Worm (Caenorhabditis elegans) whole organism, L4 larva: ENCODE measurements around the gene srd-25.

Source experiments
- F10B5.3 ChIP-seq: sonication (generic microtip); optimal IDR thresholded peaks from 2 replicates; lab custom pipeline; 2016; ENCODE audit warnings: mild to moderate bottlenecking, missing genetic modification characterization, missing compliant biosample characterization
- F37D6.2 ChIP-seq: sonication (generic microtip); optimal IDR thresholded peaks from 2 replicates; lab custom pipeline; 2016; ENCODE audit warnings: mild to moderate bottlenecking, missing genetic modification characterization, missing compliant biosample characterization
- R02D3.7 ChIP-seq: fragments of 150-350 bp; sonication (generic microtip); optimal IDR thresholded peaks from 3 replicates; lab custom pipeline; 2014; ENCODE audit warnings: missing biosample characterization, missing genetic modification characterization
- T20F7.1 ChIP-seq: fragments of 200-800 bp; sonication (Bioruptor generic); optimal IDR thresholded peaks from 2 replicates; lab custom pipeline; 2018; ENCODE audit warnings: mild to moderate bottlenecking, missing genetic modification characterization, missing compliant biosample characterization
- Y48G9A.11 ChIP-seq: fragments of 200-800 bp; sonication (Bioruptor generic); IDR thresholded peaks from 2 replicates; pipeline ENCODE4 v1.3.6; 2022; ENCODE audit warnings: missing genetic modification reagents, missing genetic modification characterization, missing compliant biosample characterization
- ZK337.2 ChIP-seq: fragments of 200-800 bp; sonication (Bioruptor generic); IDR thresholded peaks from 2 replicates; pipeline ENCODE4 v1.3.6; 2022; ENCODE audit warnings: missing genetic modification reagents, missing genetic modification characterization, missing compliant biosample characterization
- ama-1 ChIP-seq: fragments of 150-350 bp; optimal IDR thresholded peaks from 2 replicates; lab custom pipeline; 2014; ENCODE audit warnings: inconsistent platforms, mixed read lengths
- ceh-20 ChIP-seq: fragments of 200-800 bp; sonication (Bioruptor generic); IDR thresholded peaks from 2 replicates; pipeline ENCODE4 v1.3.6; 2022; ENCODE audit warnings: missing genetic modification reagents, missing genetic modification characterization, missing compliant biosample characterization
- ceh-32 ChIP-seq: sonication (generic microtip); optimal IDR thresholded peaks from 2 replicates; lab custom pipeline; 2016; ENCODE audit warnings: mild to moderate bottlenecking, missing genetic modification characterization, missing compliant biosample characterization; ENCODE audit not compliant: poor library complexity
- ceh-62 ChIP-seq: sonication (generic microtip); optimal IDR thresholded peaks from 2 replicates; lab custom pipeline; 2017; ENCODE audit warnings: missing biosample characterization, missing genetic modification characterization
- ceh-82 ChIP-seq: sonication (generic microtip); optimal IDR thresholded peaks from 2 replicates; lab custom pipeline; 2017; ENCODE audit warnings: missing biosample characterization, missing genetic modification characterization
- ces-1 ChIP-seq: fragments of 150-350 bp; sonication (generic microtip); optimal IDR thresholded peaks from 4 replicates; lab custom pipeline; 2014; ENCODE audit warnings: missing biosample characterization, missing genetic modification reagents, missing genetic modification characterization
- cey-2 ChIP-seq: sonication (generic microtip); optimal IDR thresholded peaks from 3 replicates; lab custom pipeline; 2017; ENCODE audit warnings: missing genetic modification characterization, mild to moderate bottlenecking, missing compliant biosample characterization, antibody characterized with exemption, borderline replicate concordance; ENCODE audit not compliant: insufficient read depth
- daf-12 ChIP-seq: fragments of 150-350 bp; optimal IDR thresholded peaks from 2 replicates; lab custom pipeline; 2014; ENCODE audit warnings: missing biosample characterization, missing genetic modification reagents, missing genetic modification characterization
- daf-19 ChIP-seq: fragments of 200-800 bp; sonication (Bioruptor generic); conservative IDR thresholded peaks from 2 replicates; pipeline ENCODE4 v1.3.6; 2022; ENCODE audit warnings: missing genetic modification characterization, missing compliant biosample characterization
- dpl-1 ChIP-seq: fragments of 150-350 bp; optimal IDR thresholded peaks from 2 replicates; lab custom pipeline; 2014; ENCODE audit warnings: missing biosample characterization, missing genetic modification reagents, missing genetic modification characterization
- hlh-30 ChIP-seq: sonication (generic microtip); optimal IDR thresholded peaks from 2 replicates; lab custom pipeline; 2017; ENCODE audit warnings: antibody characterized with exemption, mild to moderate bottlenecking, missing genetic modification characterization, missing compliant biosample characterization; ENCODE audit not compliant: insufficient read depth
- hmg-1.1 ChIP-seq: fragments of 200-800 bp; sonication (Bioruptor generic); IDR thresholded peaks from 2 replicates; pipeline ENCODE4 v1.3.6; 2022; ENCODE audit warnings: missing genetic modification reagents, missing genetic modification characterization, missing compliant biosample characterization
- lim-7 ChIP-seq: fragments of 200-800 bp; sonication (Bioruptor generic); IDR thresholded peaks from 2 replicates; pipeline ENCODE4 v1.3.6; 2022; ENCODE audit warnings: missing genetic modification characterization, missing compliant biosample characterization
- lin-1 ChIP-seq: fragments of 200-800 bp; sonication (Bioruptor generic); IDR thresholded peaks from 2 replicates; pipeline ENCODE4 v1.3.6; 2022; ENCODE audit warnings: missing genetic modification reagents, missing genetic modification characterization, missing compliant biosample characterization
- lin-15B ChIP-seq: fragments of 150-350 bp; sonication (generic microtip); optimal IDR thresholded peaks from 3 replicates; lab custom pipeline; 2014; ENCODE audit warnings: missing biosample characterization, missing genetic modification characterization
- lin-29 ChIP-seq: fragments of 200-800 bp; sonication (Bioruptor generic); IDR thresholded peaks from 2 replicates; pipeline ENCODE4 v1.3.6; 2022; ENCODE audit warnings: missing genetic modification reagents, missing genetic modification characterization, missing compliant biosample characterization
- madf-9 ChIP-seq: fragments of 200-800 bp; sonication (Bioruptor generic); conservative IDR thresholded peaks from 2 replicates; pipeline ENCODE4 v1.3.6; 2022; ENCODE audit warnings: missing genetic modification reagents, missing genetic modification characterization, missing compliant biosample characterization
- mdl-1 ChIP-seq, 2 experiments: fragments of 150-350 bp in 1 of 2; sonication (generic microtip) in 1 of 2; optimal IDR thresholded peaks; 2 replicates each; lab custom pipeline; 2014 to 2017; ENCODE audit warnings: missing biosample characterization in 2 of 2, missing genetic modification characterization in 2 of 2
- mdt-29 ChIP-seq: fragments of 200-800 bp; sonication (Bioruptor generic); IDR thresholded peaks from 2 replicates; pipeline ENCODE4 v1.3.6; 2022; ENCODE audit warnings: missing genetic modification reagents, missing genetic modification characterization, missing compliant biosample characterization
- mes-2 ChIP-seq: sonication (generic microtip); optimal IDR thresholded peaks from 2 replicates; lab custom pipeline; 2016; ENCODE audit warnings: missing genotype, mild to moderate bottlenecking, missing genetic modification characterization, missing compliant biosample characterization; ENCODE audit not compliant: poor library complexity, severe bottlenecking
- nhr-10 ChIP-seq: fragments of 150-350 bp; optimal IDR thresholded peaks from 2 replicates; lab custom pipeline; 2014; ENCODE audit warnings: missing biosample characterization, missing genetic modification characterization
- nhr-102 ChIP-seq: sonication (generic microtip); optimal IDR thresholded peaks from 2 replicates; lab custom pipeline; 2016; ENCODE audit warnings: mild to moderate bottlenecking, missing genetic modification characterization, moderate library complexity, missing compliant biosample characterization
- nhr-237 ChIP-seq: sonication (generic microtip); optimal IDR thresholded peaks from 2 replicates; lab custom pipeline; 2017; ENCODE audit warnings: missing biosample characterization, missing genetic modification characterization
- nhr-25 ChIP-seq: sonication (generic microtip); optimal IDR thresholded peaks from 2 replicates; lab custom pipeline; 2017; ENCODE audit warnings: missing genetic modification characterization, mild to moderate bottlenecking, missing compliant biosample characterization, antibody characterized with exemption, moderate library complexity, borderline replicate concordance; ENCODE audit not compliant: insufficient read depth
- nhr-28 ChIP-seq: fragments of 150-350 bp; optimal IDR thresholded peaks from 2 replicates; lab custom pipeline; 2014; ENCODE audit warnings: missing biosample characterization, missing genetic modification characterization
- nhr-42 ChIP-seq: fragments of 200-800 bp; sonication (Bioruptor generic); IDR thresholded peaks from 2 replicates; pipeline ENCODE4 v1.3.6; 2022; ENCODE audit warnings: missing genetic modification characterization, missing compliant biosample characterization
- pha-4 ChIP-seq, 2 experiments: fragments of 150-350 bp in 1 of 2; fragments of 200-800 bp in 1 of 2; sonication (Bioruptor generic) in 1 of 2; IDR thresholded peaks in 1 of 2; optimal IDR thresholded peaks in 1 of 2; 2 replicates each; pipeline versions ENCODE4 v1.3.6 to Lab custom; 2014 to 2022; ENCODE audit warnings: missing genetic modification characterization in 2 of 2, missing genetic modification reagents in 2 of 2, missing biosample characterization in 1 of 2, missing compliant biosample characterization in 1 of 2
- pqm-1 ChIP-seq: sonication (generic microtip); optimal IDR thresholded peaks from 2 replicates; lab custom pipeline; 2017; ENCODE audit warnings: missing biosample characterization, missing genetic modification characterization
- rbr-2 ChIP-seq: sonication (generic microtip); optimal IDR thresholded peaks from 2 replicates; lab custom pipeline; 2016; ENCODE audit warnings: missing genotype, missing genetic modification characterization, missing compliant biosample characterization
- set-16 ChIP-seq: fragments of 200-800 bp; sonication (Bioruptor generic); IDR thresholded peaks from 2 replicates; pipeline ENCODE4 v1.3.6; 2022; ENCODE audit warnings: missing genetic modification reagents, missing genetic modification characterization, missing compliant biosample characterization
- tag-97 ChIP-seq: fragments of 200-800 bp; sonication (Bioruptor generic); IDR thresholded peaks from 2 replicates; pipeline ENCODE4 v1.3.6; 2022; ENCODE audit warnings: missing genetic modification characterization, missing compliant biosample characterization
- tra-1 ChIP-seq: fragments of 200-800 bp; sonication (Bioruptor generic); IDR thresholded peaks from 2 replicates; pipeline ENCODE4 v1.3.6; 2022; ENCODE audit warnings: missing genetic modification reagents, missing genetic modification characterization, missing compliant biosample characterization
- unc-39 ChIP-seq: sonication (generic microtip); optimal IDR thresholded peaks from 2 replicates; lab custom pipeline; 2017; ENCODE audit warnings: missing biosample characterization, missing genetic modification characterization
- zfp-3 ChIP-seq: fragments of 200-800 bp; sonication (Bioruptor generic); conservative IDR thresholded peaks from 2 replicates; pipeline ENCODE4 v1.3.6; 2022; ENCODE audit warnings: missing genetic modification reagents, missing genetic modification characterization, missing compliant biosample characterization
- zip-2 ChIP-seq: fragments of 150-350 bp; optimal IDR thresholded peaks from 2 replicates; lab custom pipeline; 2014; ENCODE audit warnings: missing biosample characterization, missing genetic modification characterization

The srd-25 gene

DNA sequence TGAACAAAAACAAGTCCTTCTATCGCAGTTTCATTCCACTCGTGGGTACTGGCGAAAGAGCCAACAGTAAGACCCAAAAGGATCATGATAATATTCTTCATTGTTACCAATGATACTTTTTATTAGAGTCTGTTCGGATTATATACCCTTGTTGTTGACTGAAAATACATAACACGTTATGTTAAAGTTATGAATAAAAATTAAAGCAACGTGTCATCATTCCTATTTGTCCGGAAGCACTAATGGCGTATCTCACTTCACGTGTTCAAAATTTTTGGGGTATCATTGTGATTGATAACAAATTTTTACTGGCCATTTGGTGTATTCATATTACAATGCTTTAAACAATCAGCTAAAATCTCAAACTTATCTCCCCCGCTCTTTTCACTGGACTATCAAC, 30.4 kb upstream of the srd-25 start, which contains the start of gene scl-26:
Gene scl-26 (minus strand): TSS at position 101 of the 400 bp plus-strand sequence.
- TF ChIP-seq unc-39 (tag; lab: Kevin White, UChicago) (no peak), nhr-102 (tag; lab: Kevin White, UChicago) (no peak), cey-2 (tag; lab: Kevin White, UChicago) (no peak), ceh-82 (tag; lab: Kevin White, UChicago) (no peak), nhr-237 (tag; lab: Kevin White, UChicago) (no peak), daf-12 (tag; lab: Kevin White, UChicago) (no peak), T20F7.1 (GFP tag; lab: Kevin White, UChicago) (no peak), set-16 (GFP tag; lab: Robert Waterston, UW) (no peak), Y48G9A.11 (GFP tag; lab: Robert Waterston, UW) (no peak), ceh-20 (no peak), hlh-30 (tag; lab: Kevin White, UChicago) (no peak), lin-1 (GFP tag; lab: Robert Waterston, UW) (no peak), R02D3.7 (tag; lab: Kevin White, UChicago) (no peak), F37D6.2 (tag; lab: Kevin White, UChicago) (no peak), pqm-1 (no peak)
- TF ChIP-seq, all 104 proteins: peak for 0

DNA sequence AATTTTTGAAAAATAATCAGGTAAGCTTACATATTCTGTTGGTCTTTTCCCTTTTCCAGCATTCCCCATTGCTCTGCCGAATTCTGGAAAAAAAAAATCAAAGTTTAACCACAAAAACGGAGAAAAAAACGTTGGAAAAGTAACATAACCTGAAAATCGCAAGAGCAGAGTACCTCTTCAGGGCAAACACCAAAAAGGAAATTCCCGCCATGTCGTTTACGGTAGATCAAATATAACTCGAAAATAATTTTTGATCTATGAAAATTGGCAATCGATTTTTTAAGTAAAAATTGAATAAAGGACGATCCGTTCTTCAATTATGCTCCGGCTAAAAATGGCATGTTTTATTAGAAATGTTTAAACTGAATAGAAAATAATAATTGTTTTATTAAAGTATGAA, 28.4 kb upstream of the srd-25 start, which contains the start of gene C50E3.11:
Gene C50E3.11 (minus strand): TSS at position 83 of the 400 bp plus-strand sequence.
- TF ChIP-seq ceh-62 (tag; lab: Kevin White, UChicago) (no peak), ZK337.2 (GFP tag; lab: Robert Waterston, UW) (no peak), hmg-1.1 (GFP tag; lab: Robert Waterston, UW) (no peak), dpl-1 (no peak), pqm-1 (no peak), madf-9 (GFP tag; lab: Robert Waterston, UW) (no peak), nhr-42 (GFP tag; lab: Robert Waterston, UW) (no peak), rbr-2 (no peak), tag-97 (GFP tag; lab: Robert Waterston, UW) (no peak), F10B5.3 (tag; lab: Kevin White, UChicago) (no peak), tra-1 (GFP tag; lab: Robert Waterston, UW) (no peak), nhr-237 (tag; lab: Kevin White, UChicago) (no peak), zfp-3 (no peak), ces-1 (GFP tag; lab: Kevin White, UChicago) (no peak), ceh-20 (no peak), ama-1 (no peak), lin-29 (GFP tag; lab: Robert Waterston, UW) (no peak)
- TF ChIP-seq, all 104 proteins: peak for 0

DNA sequence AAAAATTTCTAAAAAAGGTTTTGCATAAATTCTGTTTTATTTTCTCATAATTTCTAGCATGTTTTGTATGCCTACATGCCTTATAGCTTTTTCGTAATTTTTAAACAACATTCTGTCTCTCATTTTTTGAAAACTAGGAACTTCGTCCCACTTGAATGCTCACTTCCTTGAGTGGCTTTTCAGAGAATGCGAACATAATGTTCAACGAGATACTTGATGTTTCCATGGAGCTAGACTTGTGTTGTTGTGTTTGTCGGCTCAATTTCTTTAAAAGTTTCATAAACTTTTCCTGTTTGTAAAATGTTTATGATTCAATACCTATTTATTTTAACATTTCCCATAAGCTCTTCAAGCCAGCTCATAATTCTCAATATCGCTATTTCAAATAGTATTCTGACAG, 27.0 kb upstream of the srd-25 start, which contains the start of gene clec-213:
Gene clec-213 (plus strand): TSS at position 301 of the 400 bp plus-strand sequence.
- TF ChIP-seq mdl-1 (tag; optimal IDR thresholded peaks at IDR 0.05; lab: Kevin White, UChicago) (no peak), rbr-2 (no peak), ceh-32 (tag; lab: Kevin White, UChicago) (no peak), tag-97 (GFP tag; lab: Robert Waterston, UW) (no peak), nhr-25 (tag; lab: Kevin White, UChicago) (no peak), mdt-29 (no peak), lim-7 (no peak), nhr-10 (tag; lab: Kevin White, UChicago) (no peak), F37D6.2 (tag; lab: Kevin White, UChicago) (no peak), lin-15B (no peak), nhr-28 (tag; lab: Kevin White, UChicago) (no peak), zip-2 (no peak), pha-4 (GFP tag; IDR thresholded peaks at IDR 0.05; lab: Robert Waterston, UW) (no peak), pha-4 (tag; optimal IDR thresholded peaks at IDR 0.05; lab: Kevin White, UChicago) (no peak), daf-19 (no peak), lin-29 (GFP tag; lab: Robert Waterston, UW) (no peak), mes-2 (tag; lab: Kevin White, UChicago) (no peak), nhr-237 (tag; lab: Kevin White, UChicago) (no peak)
